Fruit fly (Drosophila melanogaster) whole organism, embryonic: ENCODE data around the gene Obp28a.

Experiments used
- Adf1 ChIP-seq: fragments of 200-800 bp; sonication (Bioruptor generic); IDR thresholded peaks from 2 replicates; pipeline ENCODE4 v1.3.6; 2022; ENCODE audit warnings: missing biosample characterization, missing genetic modification characterization
- Asciz ChIP-seq: fragments of 200-800 bp; sonication (Bioruptor generic); optimal IDR thresholded peaks from 2 replicates; lab custom pipeline; 2017; ENCODE audit warnings: missing biosample characterization, mild to moderate bottlenecking, missing genetic modification characterization, missing genetic modification reagents
- CG10209 ChIP-seq: fragments of 200-800 bp; sonication (Bioruptor generic); optimal IDR thresholded peaks from 3 replicates; lab custom pipeline; 2017; ENCODE audit warnings: missing biosample characterization, mild to moderate bottlenecking, missing genetic modification characterization, missing genetic modification reagents
- CG1024 ChIP-seq: fragments of 200-800 bp; sonication (Bioruptor generic); IDR thresholded peaks from 2 replicates; pipeline ENCODE4 v1.3.6; 2022; ENCODE audit warnings: missing biosample characterization, missing genetic modification characterization
- CG1603 ChIP-seq: fragments of 200-800 bp; sonication (Bioruptor generic); optimal IDR thresholded peaks from 2 replicates; lab custom pipeline; 2019; ENCODE audit warnings: missing biosample characterization, mild to moderate bottlenecking, missing genetic modification characterization, moderate library complexity
- CG17385 ChIP-seq: fragments of 200-800 bp; sonication (Bioruptor generic); optimal IDR thresholded peaks from 3 replicates; lab custom pipeline; 2018; ENCODE audit warnings: missing biosample characterization, mild to moderate bottlenecking, missing genetic modification characterization
- CG18476 ChIP-seq: fragments of 200-800 bp; sonication (Bioruptor generic); optimal IDR thresholded peaks from 2 replicates; lab custom pipeline; 2016; ENCODE audit warnings: missing biosample characterization, mild to moderate bottlenecking, missing genetic modification characterization
- CG2202 ChIP-seq: fragments of 200-800 bp; sonication (Bioruptor generic); optimal IDR thresholded peaks from 2 replicates; lab custom pipeline; 2018; ENCODE audit warnings: missing biosample characterization, mild to moderate bottlenecking, missing genetic modification characterization
- CG2875 ChIP-seq: fragments of 200-800 bp; sonication (Bioruptor generic); optimal IDR thresholded peaks from 2 replicates; lab custom pipeline; 2017; ENCODE audit warnings: missing biosample characterization, mild to moderate bottlenecking, missing genetic modification characterization, missing genetic modification reagents
- CG30431 ChIP-seq: fragments of 200-800 bp; sonication (Bioruptor generic); optimal IDR thresholded peaks from 2 replicates; lab custom pipeline; 2017; ENCODE audit warnings: missing biosample characterization, missing genetic modification characterization
- CG31388 ChIP-seq: fragments of 200-800 bp; sonication (Bioruptor generic); optimal IDR thresholded peaks from 2 replicates; lab custom pipeline; 2016; ENCODE audit warnings: missing biosample characterization, missing genetic modification characterization
- CG31441 ChIP-seq: fragments of 200-800 bp; sonication (Bioruptor generic); IDR thresholded peaks from 2 replicates; pipeline ENCODE4 v1.3.6; 2022; ENCODE audit warnings: missing biosample characterization, missing genetic modification characterization
- CG32532 ChIP-seq: fragments of 200-800 bp; sonication (Bioruptor generic); IDR thresholded peaks from 2 replicates; pipeline ENCODE4 v1.3.6; 2022; ENCODE audit warnings: missing biosample characterization, missing genetic modification characterization
- CG32767 ChIP-seq: fragments of 200-800 bp; sonication (Bioruptor generic); IDR thresholded peaks from 2 replicates; pipeline ENCODE4 v1.3.6; 2022; ENCODE audit warnings: missing biosample characterization, missing genetic modification characterization
- CG34422 ChIP-seq: fragments of 200-800 bp; sonication (Bioruptor generic); IDR thresholded peaks from 3 replicates; pipeline ENCODE4 v1.3.6; 2022; ENCODE audit warnings: missing biosample characterization, missing genetic modification characterization
- CG4360 ChIP-seq: fragments of 200-800 bp; sonication (Bioruptor generic); IDR thresholded peaks from 2 replicates; pipeline ENCODE4 v1.3.6; 2022; ENCODE audit warnings: missing biosample characterization, missing genetic modification characterization
- CG6683 ChIP-seq: fragments of 200-800 bp; sonication (Bioruptor generic); optimal IDR thresholded peaks from 2 replicates; lab custom pipeline; 2017; ENCODE audit warnings: missing biosample characterization, mild to moderate bottlenecking, missing genetic modification characterization, missing genetic modification reagents
- CG8388 ChIP-seq: fragments of 200-800 bp; sonication (Bioruptor generic); optimal IDR thresholded peaks from 2 replicates; lab custom pipeline; 2019; ENCODE audit warnings: missing biosample characterization, mild to moderate bottlenecking, missing genetic modification characterization, moderate library complexity
- CG8765 ChIP-seq: fragments of 200-800 bp; sonication (Bioruptor generic); IDR thresholded peaks from 2 replicates; pipeline ENCODE4 v1.3.6; 2022; ENCODE audit warnings: missing biosample characterization, missing genetic modification characterization
- CG8924 ChIP-seq: fragments of 200-800 bp; optimal IDR thresholded peaks from 3 replicates; lab custom pipeline; 2019; ENCODE audit warnings: missing biosample characterization, mild to moderate bottlenecking, missing genetic modification characterization, moderate library complexity
- CrebB ChIP-seq: fragments of 200-800 bp; sonication (Bioruptor generic); optimal IDR thresholded peaks from 3 replicates; lab custom pipeline; 2018; ENCODE audit warnings: missing biosample characterization, mild to moderate bottlenecking, missing genetic modification characterization
- D19A ChIP-seq: fragments of 200-800 bp; optimal IDR thresholded peaks from 3 replicates; lab custom pipeline; 2019; ENCODE audit warnings: missing biosample characterization, mild to moderate bottlenecking, missing genetic modification characterization, moderate library complexity
- Dip3 ChIP-seq: fragments of 200-800 bp; sonication (Bioruptor generic); optimal IDR thresholded peaks from 3 replicates; lab custom pipeline; 2016; ENCODE audit warnings: missing biosample characterization, missing genetic modification characterization
- Dp ChIP-seq: fragments of 200-800 bp; sonication (Bioruptor generic); optimal IDR thresholded peaks from 2 replicates; lab custom pipeline; 2018; ENCODE audit warnings: missing biosample characterization, mild to moderate bottlenecking, missing genetic modification characterization, moderate library complexity
- Fer1 ChIP-seq: fragments of 200-800 bp; sonication (Bioruptor generic); optimal IDR thresholded peaks from 2 replicates; lab custom pipeline; 2017; ENCODE audit warnings: missing biosample characterization, mild to moderate bottlenecking, missing genetic modification characterization
- NFAT ChIP-seq: fragments of 200-800 bp; sonication (Bioruptor generic); IDR thresholded peaks from 2 replicates; pipeline ENCODE4 v1.3.6; 2022; ENCODE audit warnings: missing biosample characterization, missing genetic modification characterization
- Rx ChIP-seq: fragments of 200-800 bp; sonication (Bioruptor generic); IDR thresholded peaks from 2 replicates; pipeline ENCODE4 v1.3.6; 2022; ENCODE audit warnings: missing biosample characterization, missing genetic modification characterization
- Sin3A ChIP-seq: fragments of >200 bp; optimal IDR thresholded peaks from 2 replicates; lab custom pipeline; 2018
- Sox100B ChIP-seq: fragments of 200-800 bp; sonication (Bioruptor generic); optimal IDR thresholded peaks from 3 replicates; lab custom pipeline; 2018; ENCODE audit warnings: missing biosample characterization, mild to moderate bottlenecking, missing genetic modification characterization
- Sox102F ChIP-seq: fragments of 200-800 bp; sonication (Bioruptor generic); optimal IDR thresholded peaks from 2 replicates; lab custom pipeline; 2018; ENCODE audit warnings: missing biosample characterization, mild to moderate bottlenecking, missing genetic modification characterization, moderate library complexity
- Spps ChIP-seq: fragments of 200-800 bp; sonication (Bioruptor generic); optimal IDR thresholded peaks from 2 replicates; lab custom pipeline; 2018; ENCODE audit warnings: missing biosample characterization, mild to moderate bottlenecking, missing genetic modification characterization
- Stat92E ChIP-seq, 3 experiments: fragments of >200 bp in 2 of 3; fragments of 200-800 bp in 1 of 3; sonication (Bioruptor generic) in 1 of 3; optimal IDR thresholded peaks; 2 replicates each; lab custom pipeline; 2017 to 2019; ENCODE audit warnings: missing biosample characterization in 3 of 3, missing genetic modification characterization in 3 of 3, mild to moderate bottlenecking in 1 of 3, moderate library complexity in 1 of 3
- YL-1 ChIP-seq: fragments of 200-800 bp; sonication (Bioruptor generic); optimal IDR thresholded peaks from 3 replicates; lab custom pipeline; 2017; ENCODE audit warnings: missing biosample characterization, mild to moderate bottlenecking, missing genetic modification characterization
- aop ChIP-seq: fragments of 200-800 bp; sonication (Bioruptor generic); IDR thresholded peaks from 2 replicates; pipeline ENCODE4 v1.3.6; 2022; ENCODE audit warnings: missing biosample characterization, missing genetic modification characterization
- bsh ChIP-seq, 2 experiments: fragments of 200-800 bp; sonication (Bioruptor generic); optimal IDR thresholded peaks; 2 replicates each; lab custom pipeline; 2017 to 2018; ENCODE audit warnings: mild to moderate bottlenecking in 2 of 2, missing biosample characterization in 2 of 2, missing genetic modification characterization in 2 of 2, moderate library complexity in 1 of 2
- cas ChIP-seq: fragments of 200-800 bp; sonication (Bioruptor generic); IDR thresholded peaks from 2 replicates; pipeline ENCODE4 v1.3.6; 2022; ENCODE audit warnings: missing biosample characterization, missing genetic modification characterization
- crc ChIP-seq: fragments of 200-800 bp; sonication (Bioruptor generic); optimal IDR thresholded peaks from 2 replicates; lab custom pipeline; 2016; ENCODE audit warnings: missing biosample characterization, missing genetic modification characterization
- esg ChIP-seq: fragments of 200-800 bp; sonication (Bioruptor generic); conservative IDR thresholded peaks from 2 replicates; pipeline ENCODE4 v1.3.6; 2022; ENCODE audit warnings: missing biosample characterization, missing genetic modification characterization
- fd64A ChIP-seq: fragments of 200-800 bp; sonication (Bioruptor generic); optimal IDR thresholded peaks from 3 replicates; lab custom pipeline; 2018; ENCODE audit warnings: missing biosample characterization, mild to moderate bottlenecking, missing genetic modification characterization
- gcm2 ChIP-seq: fragments of 200-800 bp; sonication (Bioruptor generic); optimal IDR thresholded peaks from 2 replicates; lab custom pipeline; 2016; ENCODE audit warnings: missing biosample characterization, missing genetic modification characterization
- gt ChIP-seq: fragments of 200-800 bp; sonication (Bioruptor generic); IDR thresholded peaks from 2 replicates; pipeline ENCODE4 v1.3.6; 2022; ENCODE audit warnings: missing biosample characterization, missing genetic modification characterization
- kni ChIP-seq: fragments of 200-800 bp; sonication (Bioruptor generic); optimal IDR thresholded peaks from 3 replicates; lab custom pipeline; 2017; ENCODE audit warnings: mild to moderate bottlenecking, missing biosample characterization, missing genetic modification reagents, missing genetic modification characterization
- lmd ChIP-seq: fragments of 200-800 bp; sonication (Bioruptor generic); IDR thresholded peaks from 2 replicates; pipeline ENCODE4 v1.3.6; 2022; ENCODE audit warnings: missing biosample characterization, missing genetic modification characterization
- mld ChIP-seq: fragments of 200-800 bp; sonication (Bioruptor generic); IDR thresholded peaks from 3 replicates; pipeline ENCODE4 v1.3.6; 2022; ENCODE audit warnings: missing biosample characterization, missing genetic modification characterization; ENCODE audit not compliant: partially characterized antibody
- sim ChIP-seq: fragments of 200-800 bp; sonication (Bioruptor generic); IDR thresholded peaks from 2 replicates; pipeline ENCODE4 v1.3.6; 2022; ENCODE audit warnings: missing biosample characterization, missing genetic modification characterization
- sisA ChIP-seq: fragments of 200-800 bp; sonication (Bioruptor generic); IDR thresholded peaks from 2 replicates; pipeline ENCODE4 v1.3.6; 2022; ENCODE audit warnings: missing biosample characterization, missing genetic modification characterization
- slp2 ChIP-seq: fragments of 200-800 bp; sonication (Bioruptor generic); optimal IDR thresholded peaks from 2 replicates; lab custom pipeline; 2016; ENCODE audit warnings: missing biosample characterization, missing genetic modification characterization
- stc ChIP-seq: fragments of 200-800 bp; sonication (Bioruptor generic); IDR thresholded peaks from 2 replicates; pipeline ENCODE4 v1.3.6; 2022; ENCODE audit warnings: missing biosample characterization, missing genetic modification characterization
- tio ChIP-seq: fragments of 200-800 bp; sonication (Bioruptor generic); optimal IDR thresholded peaks from 2 replicates; lab custom pipeline; 2017; ENCODE audit warnings: missing biosample characterization, missing genetic modification characterization, inconsistent platforms
- zfh1 ChIP-seq: fragments of 200-800 bp; sonication (Bioruptor generic); IDR thresholded peaks from 3 replicates; pipeline ENCODE4 v1.3.6; 2022; ENCODE audit warnings: missing biosample characterization, missing genetic modification characterization

Gene Obp28a

dm6 chr2L:7532644-7533324, 35.6 kb upstream of the Obp28a start (continued):
- no peak for TF ChIP-seq CrebB
- TF ChIP-seq zfh1 (GFP tag; lab: Robert Waterston, UW), result peak; percentile 71; the same call in 2 of the 3 replicates
- TF ChIP-seq CG30431 (GFP tag; lab: Kevin White, UChicago), result peak; percentile 44
- no peak for TF ChIP-seq gcm2 (GFP tag; lab: Kevin White, UChicago)
- peak; percentile 27 for TF ChIP-seq Sox102F
- TF ChIP-seq fd64A, result no peak
- TF ChIP-seq sim (GFP tag; lab: Robert Waterston, UW), result no peak
- no peak for TF ChIP-seq Dp
- TF ChIP-seq CG4360 (GFP tag; lab: Robert Waterston, UW), result no peak
- TF ChIP-seq Dip3 (GFP tag; lab: Kevin White, UChicago), result no peak
- TF ChIP-seq Spps (tag; lab: Kevin White, UChicago), result peak; percentile 73
- TF ChIP-seq CG2202, result peak; percentile 48
- TF ChIP-seq tio, result peak; percentile 41
- TF ChIP-seq mld (GFP tag; lab: Robert Waterston, UW), result no peak
- TF ChIP-seq YL-1 (GFP tag; lab: Kevin White, UChicago), result no peak
- no peak for TF ChIP-seq CG34422 (GFP tag; lab: Robert Waterston, UW)
- TF ChIP-seq gt, result no peak
- no peak for TF ChIP-seq CG2875 (GFP tag; lab: Kevin White, UChicago)
- TF ChIP-seq CG10209 (GFP tag; lab: Kevin White, UChicago), result peak; percentile 27
- TF ChIP-seq D19A, result peak; percentile 70
- TF ChIP-seq CG8765 (GFP tag; lab: Robert Waterston, UW), result peak; percentile 31; the same call in 1 of the 2 replicates
- peak; percentile 68 for TF ChIP-seq CG1603
- TF ChIP-seq bsh (GFP tag; optimal IDR thresholded peaks at IDR 0.05; lab: Kevin White, UChicago), result peak in 1 of 2 experiments; percentile 78
- no peak for TF ChIP-seq slp2 (GFP tag; lab: Kevin White, UChicago)
- TF ChIP-seq Adf1 (GFP tag; lab: Robert Waterston, UW), result no peak
- TF ChIP-seq stc (GFP tag; lab: Robert Waterston, UW), result no peak
- TF ChIP-seq NFAT (GFP tag; lab: Robert Waterston, UW), result no peak
- peak; percentile 64 for TF ChIP-seq CG8924 (tag; lab: Kevin White, UChicago)
- no peak for TF ChIP-seq Sox100B (GFP tag; lab: Kevin White, UChicago)
- peak; percentile 44 for TF ChIP-seq CG8388 (GFP tag; lab: Kevin White, UChicago)
- no peak for TF ChIP-seq CG32532 (GFP tag; lab: Robert Waterston, UW)
- peak; percentile 25 for TF ChIP-seq Asciz
- peak; percentile 26; the same call in 1 of the 2 replicates for TF ChIP-seq Rx (GFP tag; lab: Robert Waterston, UW)
- no peak for TF ChIP-seq esg (GFP tag; lab: Robert Waterston, UW)
- peak; percentile 21; the same call in 1 of the 2 replicates for TF ChIP-seq lmd (GFP tag; lab: Robert Waterston, UW)
- TF ChIP-seq sisA (GFP tag; lab: Robert Waterston, UW), result peak; percentile 8; the same call in 1 of the 2 replicates
- peak; percentile 61 for TF ChIP-seq CG31441 (GFP tag; lab: Robert Waterston, UW)
- no peak for TF ChIP-seq CG32767 (GFP tag; lab: Robert Waterston, UW)
- TF ChIP-seq crc (GFP tag; lab: Kevin White, UChicago), result no peak
- no peak for TF ChIP-seq Sin3A (lab: Kevin White, UChicago)
- peak in 1 of 3 experiments; percentile 2 for TF ChIP-seq Stat92E (GFP tag; optimal IDR thresholded peaks at IDR 0.05; lab: Kevin White, UChicago)
- no peak for TF ChIP-seq Fer1 (GFP tag; lab: Kevin White, UChicago)
- TF ChIP-seq cas (GFP tag; lab: Robert Waterston, UW), result no peak
- peak; percentile 7 for TF ChIP-seq kni (GFP tag; lab: Kevin White, UChicago)
- no peak for TF ChIP-seq CG31388 (GFP tag; lab: Kevin White, UChicago)
- TF ChIP-seq CG6683 (GFP tag; lab: Kevin White, UChicago), result no peak
- no peak for TF ChIP-seq CG17385
- no peak for TF ChIP-seq aop (GFP tag; lab: Robert Waterston, UW)
- TF ChIP-seq CG1024 (GFP tag; lab: Robert Waterston, UW), result no peak
- TF ChIP-seq CG18476 (GFP tag; lab: Kevin White, UChicago), result peak; percentile 1
